Fruit fly (Drosophila melanogaster) whole organism, embryonic: Measurements from ENCODE around the gene CG15728.
A peak's percentile ranks its signal among the peaks of the same experiment; 100 is the strongest.

ENCODE experiments used
- C15 ChIP-seq: fragments of 200-800 bp; sonication (Bioruptor generic); IDR thresholded peaks from 3 replicates; pipeline ENCODE4 v1.3.6; 2022; ENCODE audit warnings: missing biosample characterization, missing genetic modification characterization
- CG11695 ChIP-seq: fragments of 200-800 bp; sonication (Bioruptor generic); IDR thresholded peaks from 3 replicates; pipeline ENCODE4 v1.3.6; 2022; ENCODE audit warnings: missing biosample characterization, missing genetic modification characterization
- CG14710 ChIP-seq: fragments of 200-800 bp; sonication (Bioruptor generic); optimal IDR thresholded peaks from 3 replicates; lab custom pipeline; 2019; ENCODE audit warnings: missing biosample characterization, mild to moderate bottlenecking, missing genetic modification characterization, moderate library complexity
- CG15696 ChIP-seq: fragments of 200-800 bp; sonication (Bioruptor generic); optimal IDR thresholded peaks from 2 replicates; lab custom pipeline; 2019; ENCODE audit warnings: missing biosample characterization, mild to moderate bottlenecking, missing genetic modification characterization, moderate library complexity
- CG2202 ChIP-seq: fragments of 200-800 bp; sonication (Bioruptor generic); optimal IDR thresholded peaks from 2 replicates; lab custom pipeline; 2018; ENCODE audit warnings: missing biosample characterization, mild to moderate bottlenecking, missing genetic modification characterization
- CG3065 ChIP-seq: fragments of 200-800 bp; sonication (Bioruptor generic); optimal IDR thresholded peaks from 2 replicates; lab custom pipeline; 2016; ENCODE audit warnings: missing biosample characterization, missing genetic modification characterization
- CG6654 ChIP-seq: fragments of 200-800 bp; sonication (Bioruptor generic); optimal IDR thresholded peaks from 2 replicates; lab custom pipeline; 2017; ENCODE audit warnings: missing biosample characterization, mild to moderate bottlenecking, missing genetic modification characterization
- CG6683 ChIP-seq: fragments of 200-800 bp; sonication (Bioruptor generic); optimal IDR thresholded peaks from 2 replicates; lab custom pipeline; 2017; ENCODE audit warnings: missing biosample characterization, mild to moderate bottlenecking, missing genetic modification characterization, missing genetic modification reagents
- CG7556 ChIP-seq: fragments of 200-800 bp; sonication (Bioruptor generic); optimal IDR thresholded peaks from 2 replicates; lab custom pipeline; 2017; ENCODE audit warnings: missing biosample characterization, mild to moderate bottlenecking, missing genetic modification characterization
- CG7745 ChIP-seq: fragments of 200-800 bp; sonication (Bioruptor generic); optimal IDR thresholded peaks from 2 replicates; lab custom pipeline; 2018; ENCODE audit warnings: missing biosample characterization, mild to moderate bottlenecking, missing genetic modification characterization, moderate library complexity
- CTCF ChIP-seq: fragments of 200-800 bp; sonication (Bioruptor generic); optimal IDR thresholded peaks from 2 replicates; lab custom pipeline; 2017; ENCODE audit warnings: missing biosample characterization, mild to moderate bottlenecking, missing genetic modification characterization, moderate library complexity
- CrebB ChIP-seq: fragments of 200-800 bp; sonication (Bioruptor generic); optimal IDR thresholded peaks from 3 replicates; lab custom pipeline; 2018; ENCODE audit warnings: missing biosample characterization, mild to moderate bottlenecking, missing genetic modification characterization
- D ChIP-seq, 2 experiments: fragments of 200-800 bp in 1 of 2; fragments of >200 bp in 1 of 2; sonication (Bioruptor generic) in 1 of 2; optimal IDR thresholded peaks; 2 replicates in 1 of 2; 3 replicates in 1 of 2; lab custom pipeline; 2017; ENCODE audit warnings: mild to moderate bottlenecking in 1 of 2, missing biosample characterization in 1 of 2, missing genetic modification characterization in 1 of 2, missing genetic modification reagents in 1 of 2
- Dbx ChIP-seq: fragments of 200-800 bp; sonication (Bioruptor generic); IDR thresholded peaks from 3 replicates; pipeline ENCODE4 v1.3.6; 2022; ENCODE audit warnings: missing biosample characterization, missing genetic modification characterization
- Doc3 ChIP-seq: fragments of 200-800 bp; sonication (Bioruptor generic); IDR thresholded peaks from 3 replicates; pipeline ENCODE4 v1.3.6; 2022; ENCODE audit warnings: missing biosample characterization, missing genetic modification characterization; ENCODE audit not compliant: partially characterized antibody
- Fer1 ChIP-seq: fragments of 200-800 bp; sonication (Bioruptor generic); optimal IDR thresholded peaks from 2 replicates; lab custom pipeline; 2017; ENCODE audit warnings: missing biosample characterization, mild to moderate bottlenecking, missing genetic modification characterization
- Gug ChIP-seq: fragments of 200-800 bp; sonication (Bioruptor generic); IDR thresholded peaks from 4 replicates; pipeline ENCODE4 v1.3.6; 2022; ENCODE audit warnings: missing biosample characterization, missing genetic modification characterization
- Lhr ChIP-seq: fragments of 200-800 bp; sonication (Bioruptor generic); optimal IDR thresholded peaks from 3 replicates; lab custom pipeline; 2017; ENCODE audit warnings: mild to moderate bottlenecking, missing biosample characterization, missing genetic modification reagents, missing genetic modification characterization
- NC2α ChIP-seq: fragments of 200-800 bp; sonication (Bioruptor generic); optimal IDR thresholded peaks from 2 replicates; lab custom pipeline; 2016; ENCODE audit warnings: missing biosample characterization, missing genetic modification characterization
- NFAT ChIP-seq: fragments of 200-800 bp; sonication (Bioruptor generic); IDR thresholded peaks from 2 replicates; pipeline ENCODE4 v1.3.6; 2022; ENCODE audit warnings: missing biosample characterization, missing genetic modification characterization
- Nf-YB ChIP-seq: fragments of 200-800 bp; sonication (Bioruptor generic); optimal IDR thresholded peaks from 3 replicates; lab custom pipeline; 2019; ENCODE audit warnings: missing biosample characterization, mild to moderate bottlenecking, missing genetic modification characterization, moderate library complexity
- Ptx1 ChIP-seq: fragments of 200-800 bp; sonication (Bioruptor generic); IDR thresholded peaks from 2 replicates; pipeline ENCODE4 v1.3.6; 2022; ENCODE audit warnings: missing biosample characterization, missing genetic modification characterization
- Scr ChIP-seq: fragments of 200-800 bp; sonication (Bioruptor generic); IDR thresholded peaks from 2 replicates; pipeline ENCODE4 v1.3.6; 2022; ENCODE audit warnings: missing biosample characterization, missing genetic modification characterization; ENCODE audit not compliant: partially characterized antibody
- Stat92E ChIP-seq, 3 experiments: fragments of >200 bp in 2 of 3; fragments of 200-800 bp in 1 of 3; sonication (Bioruptor generic) in 1 of 3; optimal IDR thresholded peaks; 2 replicates each; lab custom pipeline; 2017 to 2019; ENCODE audit warnings: missing biosample characterization in 3 of 3, missing genetic modification characterization in 3 of 3, mild to moderate bottlenecking in 1 of 3, moderate library complexity in 1 of 3
- Taf1 ChIP-seq: fragments of 200-800 bp; sonication (Bioruptor generic); IDR thresholded peaks from 2 replicates; pipeline ENCODE4 v1.3.6; 2022; ENCODE audit warnings: missing biosample characterization, missing genetic modification characterization
- Vsx1 ChIP-seq: fragments of 200-800 bp; sonication (Bioruptor generic); optimal IDR thresholded peaks from 2 replicates; lab custom pipeline; 2017; ENCODE audit warnings: missing biosample characterization, mild to moderate bottlenecking, missing genetic modification characterization, missing genetic modification reagents
- YL-1 ChIP-seq: fragments of 200-800 bp; sonication (Bioruptor generic); optimal IDR thresholded peaks from 3 replicates; lab custom pipeline; 2017; ENCODE audit warnings: missing biosample characterization, mild to moderate bottlenecking, missing genetic modification characterization
- bab2 ChIP-seq: fragments of 200-800 bp; sonication (Bioruptor generic); optimal IDR thresholded peaks from 2 replicates; lab custom pipeline; 2016; ENCODE audit warnings: missing biosample characterization, missing genetic modification characterization
- cato ChIP-seq: fragments of 200-800 bp; sonication (Bioruptor generic); optimal IDR thresholded peaks from 2 replicates; lab custom pipeline; 2016; ENCODE audit warnings: missing biosample characterization, missing genetic modification characterization, borderline replicate concordance
- croc ChIP-seq: fragments of 200-800 bp; sonication (Bioruptor generic); conservative IDR thresholded peaks from 3 replicates; pipeline ENCODE4 v1.3.6; 2022; ENCODE audit warnings: missing biosample characterization, missing genetic modification characterization
- da ChIP-seq: fragments of 200-800 bp; sonication (Bioruptor generic); optimal IDR thresholded peaks from 2 replicates; lab custom pipeline; 2016; ENCODE audit warnings: missing biosample characterization, missing genetic modification characterization
- disco-r ChIP-seq: fragments of 200-800 bp; sonication (Bioruptor generic); optimal IDR thresholded peaks from 2 replicates; lab custom pipeline; 2016; ENCODE audit warnings: missing biosample characterization, missing genetic modification characterization
- dysf ChIP-seq: fragments of 200-800 bp; sonication (Bioruptor generic); IDR thresholded peaks from 3 replicates; pipeline ENCODE4 v1.3.6; 2022; ENCODE audit warnings: missing biosample characterization, missing genetic modification characterization
- fru ChIP-seq: fragments of >200 bp; optimal IDR thresholded peaks from 2 replicates; lab custom pipeline; 2017
- gsb-n ChIP-seq: fragments of 200-800 bp; sonication (Bioruptor generic); optimal IDR thresholded peaks from 3 replicates; lab custom pipeline; 2018; ENCODE audit warnings: missing biosample characterization, mild to moderate bottlenecking, missing genetic modification characterization
- h ChIP-seq: fragments of >200 bp; optimal IDR thresholded peaks from 2 replicates; lab custom pipeline; 2017
- lab ChIP-seq: fragments of 200-800 bp; sonication (Bioruptor generic); optimal IDR thresholded peaks from 3 replicates; lab custom pipeline; 2017; ENCODE audit warnings: missing biosample characterization, missing genetic modification characterization, mild to moderate bottlenecking, moderate library complexity, missing genetic modification reagents
- lbe ChIP-seq: fragments of 200-800 bp; sonication (Bioruptor generic); optimal IDR thresholded peaks from 2 replicates; lab custom pipeline; 2016; ENCODE audit warnings: missing biosample characterization, mild to moderate bottlenecking, missing genetic modification characterization
- maf-S ChIP-seq: fragments of 200-800 bp; sonication (Bioruptor generic); optimal IDR thresholded peaks from 2 replicates; lab custom pipeline; 2016; ENCODE audit warnings: missing biosample characterization, missing genetic modification characterization
- nerfin-1 ChIP-seq: fragments of 200-800 bp; sonication (Bioruptor generic); optimal IDR thresholded peaks from 3 replicates; lab custom pipeline; 2019; ENCODE audit warnings: missing biosample characterization, mild to moderate bottlenecking, missing genetic modification characterization, moderate library complexity
- org-1 ChIP-seq: fragments of 200-800 bp; sonication (Bioruptor generic); optimal IDR thresholded peaks from 2 replicates; lab custom pipeline; 2017; ENCODE audit warnings: missing biosample characterization, missing genetic modification characterization
- pfk ChIP-seq: fragments of 200-800 bp; sonication (Bioruptor generic); optimal IDR thresholded peaks from 2 replicates; lab custom pipeline; 2018; ENCODE audit warnings: missing biosample characterization, mild to moderate bottlenecking, missing genetic modification characterization, moderate library complexity
- pnt ChIP-seq: fragments of 200-800 bp; sonication (Bioruptor generic); optimal IDR thresholded peaks from 3 replicates; lab custom pipeline; 2016; ENCODE audit warnings: missing biosample characterization, missing genetic modification characterization
- pzg ChIP-seq: fragments of 200-800 bp; sonication (Bioruptor generic); optimal IDR thresholded peaks from 3 replicates; lab custom pipeline; 2018; ENCODE audit warnings: missing biosample characterization, mild to moderate bottlenecking, missing genetic modification characterization, moderate library complexity
- schlank ChIP-seq: fragments of 200-800 bp; sonication (Bioruptor generic); optimal IDR thresholded peaks from 2 replicates; lab custom pipeline; 2018; ENCODE audit warnings: missing biosample characterization, mild to moderate bottlenecking, missing genetic modification characterization
- scrt ChIP-seq: fragments of 200-800 bp; sonication (Bioruptor generic); optimal IDR thresholded peaks from 2 replicates; lab custom pipeline; 2018; ENCODE audit warnings: missing biosample characterization, mild to moderate bottlenecking, missing genetic modification characterization, moderate library complexity
- sisA ChIP-seq: fragments of 200-800 bp; sonication (Bioruptor generic); IDR thresholded peaks from 2 replicates; pipeline ENCODE4 v1.3.6; 2022; ENCODE audit warnings: missing biosample characterization, missing genetic modification characterization
- so ChIP-seq: fragments of 200-800 bp; sonication (Bioruptor generic); IDR thresholded peaks from 3 replicates; pipeline ENCODE4 v1.3.6; 2022; ENCODE audit warnings: missing biosample characterization, missing genetic modification characterization
- stwl ChIP-seq: fragments of 200-800 bp; sonication (Bioruptor generic); optimal IDR thresholded peaks from 3 replicates; lab custom pipeline; 2018; ENCODE audit warnings: missing biosample characterization, mild to moderate bottlenecking, missing genetic modification characterization, moderate library complexity
- sug ChIP-seq: fragments of 200-800 bp; optimal IDR thresholded peaks from 2 replicates; lab custom pipeline; 2019; ENCODE audit warnings: missing biosample characterization, mild to moderate bottlenecking, missing genetic modification characterization, moderate library complexity
- toy ChIP-seq: fragments of 200-800 bp; sonication (Bioruptor generic); IDR thresholded peaks from 2 replicates; pipeline ENCODE4 v1.3.6; 2022; ENCODE audit warnings: missing biosample characterization, missing genetic modification characterization

Gene CG15728

dm6 chrX:12666471-12666884, 42.4 kb downstream of the CG15728 start (continued):
- TF ChIP-seq scrt (peak; percentile 92), Stat92E (GFP tag; optimal IDR thresholded peaks at IDR 0.05; lab: Kevin White, UChicago) (peak in 1 of 3 experiments; percentile 91), org-1 (GFP tag; lab: Kevin White, UChicago) (peak; percentile 87), CG7556 (GFP tag; lab: Kevin White, UChicago) (peak; percentile 95), CG6683 (GFP tag; lab: Kevin White, UChicago) (peak; percentile 84), Gug (GFP tag; lab: Robert Waterston, UW) (peak; percentile 70; the same call in 3 of the 4 replicates), schlank (peak; percentile 85), pzg (GFP tag; lab: Kevin White, UChicago) (no peak), Taf1 (GFP tag; lab: Robert Waterston, UW) (peak; percentile 93), da (GFP tag; lab: Kevin White, UChicago) (peak; percentile 84), Doc3 (GFP tag; lab: Robert Waterston, UW) (no peak), C15 (GFP tag; lab: Robert Waterston, UW) (peak; percentile 89), stwl (tag; lab: Kevin White, UChicago) (peak; percentile 86), CG14710 (peak; percentile 98), CTCF (GFP tag; lab: Kevin White, UChicago) (peak; percentile 32), h (no peak), Scr (GFP tag; lab: Robert Waterston, UW) (no peak), YL-1 (peak; percentile 73), fru (lab: Kevin White, UChicago) (no peak), CG7745 (tag; lab: Kevin White, UChicago) (peak; percentile 92), NC2α (GFP tag; lab: Kevin White, UChicago) (peak; percentile 60), CG11695 (GFP tag; lab: Robert Waterston, UW) (peak; percentile 96), pfk (GFP tag; lab: Kevin White, UChicago) (peak; percentile 37), CG2202 (tag; lab: Kevin White, UChicago) (peak; percentile 96), CG15696 (tag; lab: Kevin White, UChicago) (peak; percentile 99), Vsx1 (GFP tag; lab: Kevin White, UChicago) (peak; percentile 89), CrebB (tag; lab: Kevin White, UChicago) (peak; percentile 92), lbe (GFP tag; lab: Kevin White, UChicago) (peak; percentile 92), sisA (GFP tag; lab: Robert Waterston, UW) (peak; percentile 94), Lhr (peak; percentile 71), dysf (GFP tag; lab: Robert Waterston, UW) (peak; percentile 97), croc (GFP tag; lab: Robert Waterston, UW) (peak; percentile 95), so (peak; percentile 95), NFAT (peak; percentile 93), Ptx1 (peak; percentile 95), maf-S (GFP tag; lab: Kevin White, UChicago) (peak; percentile 70), D (optimal IDR thresholded peaks at IDR 0.05; lab: Kevin White, UChicago) (no peak), D (GFP tag; optimal IDR thresholded peaks at IDR 0.05; lab: Kevin White, UChicago) (peak; percentile 97), CG6654 (GFP tag; lab: Kevin White, UChicago) (peak; percentile 79), toy (GFP tag; lab: Robert Waterston, UW) (peak; percentile 92), disco-r (GFP tag; lab: Kevin White, UChicago) (peak; percentile 66), Fer1 (GFP tag; lab: Kevin White, UChicago) (peak; percentile 95), lab (peak; percentile 96), Nf-YB (GFP tag; lab: Kevin White, UChicago) (peak; percentile 88), bab2 (GFP tag; lab: Kevin White, UChicago) (peak; percentile 91), pnt (GFP tag; lab: Kevin White, UChicago) (peak; percentile 78), Dbx (GFP tag; lab: Robert Waterston, UW) (peak; percentile 94), sug (tag; lab: Kevin White, UChicago) (peak; percentile 94), gsb-n (tag; lab: Kevin White, UChicago) (peak; percentile 98), nerfin-1 (tag; lab: Kevin White, UChicago) (peak; percentile 96), cato (GFP tag; lab: Kevin White, UChicago) (peak; percentile 91), CG3065 (peak; percentile 92)
